Fruit fly (Drosophila melanogaster): ENCODE data around the gene CG12061.

dm6 chrX:23011203-23011602 is 24.7 kb upstream of the CG12061 start, which contains the start of gene FucTC:
- TF ChIP-seq usp (GFP tag; optimal IDR thresholded peaks at IDR 0.05) (no peak), bcd (GFP tag; optimal IDR thresholded peaks at IDR 0.05) (no peak), Hr78 (GFP tag; optimal IDR thresholded peaks at IDR 0.05) (no peak), pum (GFP tag; optimal IDR thresholded peaks at IDR 0.05) (no peak), CG2116 (GFP tag; optimal IDR thresholded peaks at IDR 0.05) (no peak), Mad (GFP tag; optimal IDR thresholded peaks at IDR 0.05) (no peak), Xbp1 (GFP tag; optimal IDR thresholded peaks at IDR 0.05) (no peak), CG11456 (GFP tag; IDR thresholded peaks at IDR 0.05) (no peak)
